Fruit fly (Drosophila melanogaster) whole organism, embryonic: ENCODE measurements around the gene CG14221.

ENCODE experiments used
- D19B ChIP-seq: fragments of 200-800 bp; sonication (Bioruptor generic); optimal IDR thresholded peaks from 2 replicates; lab custom pipeline; 2017; ENCODE audit warnings: missing biosample characterization, mild to moderate bottlenecking, missing genetic modification characterization
- HLH4C ChIP-seq: fragments of 200-800 bp; sonication (Bioruptor generic); IDR thresholded peaks from 3 replicates; pipeline ENCODE4 v1.3.6; 2022; ENCODE audit warnings: missing biosample characterization, missing genetic modification characterization; ENCODE audit not compliant: partially characterized antibody
- MBD-R2 ChIP-seq: fragments of 200-800 bp; sonication (Bioruptor generic); IDR thresholded peaks from 2 replicates; pipeline ENCODE4 v1.3.6; 2022; ENCODE audit warnings: missing biosample characterization, missing genetic modification characterization
- br ChIP-seq: fragments of >200 bp; optimal IDR thresholded peaks from 2 replicates; lab custom pipeline; 2017
- gcm ChIP-seq: fragments of 200-800 bp; sonication (Bioruptor generic); optimal IDR thresholded peaks from 2 replicates; lab custom pipeline; 2019; ENCODE audit warnings: missing biosample characterization, mild to moderate bottlenecking, missing genetic modification characterization, moderate library complexity
- hbn ChIP-seq: fragments of 200-800 bp; sonication (Bioruptor generic); IDR thresholded peaks from 2 replicates; pipeline ENCODE4 v1.3.6; 2022; ENCODE audit warnings: missing biosample characterization, missing genetic modification characterization; ENCODE audit not compliant: partially characterized antibody
- knrl ChIP-seq: fragments of 200-800 bp; sonication (Bioruptor generic); IDR thresholded peaks from 3 replicates; pipeline ENCODE4 v1.3.6; 2022; ENCODE audit warnings: missing biosample characterization, missing genetic modification characterization; ENCODE audit not compliant: partially characterized antibody
- usp ChIP-seq: fragments of >200 bp; optimal IDR thresholded peaks from 2 replicates; lab custom pipeline; 2017; ENCODE audit warnings: missing biosample characterization, missing genetic modification characterization

DNA sequence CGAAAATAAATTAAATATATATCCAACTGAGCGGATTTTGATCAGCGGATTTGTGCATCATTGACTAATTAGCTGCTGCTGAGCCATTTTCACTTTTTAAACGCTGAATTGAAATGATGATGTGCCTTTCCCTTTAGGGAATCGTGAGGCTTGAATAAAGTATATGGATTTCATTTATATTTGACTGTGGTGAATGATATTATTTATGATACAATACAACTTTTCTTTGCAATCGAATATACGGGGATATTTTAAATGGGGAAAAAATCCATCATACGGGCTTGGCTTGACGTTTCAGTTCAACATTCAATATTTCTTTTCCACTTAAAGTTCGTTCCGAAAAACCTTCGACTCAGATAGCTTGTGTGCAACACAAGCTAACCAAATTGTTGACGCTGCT lies 9.8 kb downstream of the CG14221 start, which contains the start of the genes Shawn and Tyler:
- no peak for TF ChIP-seq usp (GFP tag; lab: Kevin White, UChicago)
- no peak for TF ChIP-seq MBD-R2
- TF ChIP-seq gcm (GFP tag; lab: Kevin White, UChicago), result no peak
- TF ChIP-seq knrl (GFP tag; lab: Robert Waterston, UW), result no peak
- no peak for TF ChIP-seq hbn (GFP tag; lab: Robert Waterston, UW)
- TF ChIP-seq br (lab: Kevin White, UChicago), result no peak
- TF ChIP-seq D19B (GFP tag; lab: Kevin White, UChicago), result no peak
- no peak for TF ChIP-seq HLH4C
